Fruit fly (Drosophila melanogaster) whole organism, adult: ENCODE results near the gene CG9386.

Source experiments
- CG12768 ChIP-seq: fragments of 200-800 bp; sonication (Bioruptor generic); optimal IDR thresholded peaks from 2 replicates; lab custom pipeline; 2017; ENCODE audit warnings: missing biosample characterization, missing genetic modification characterization, mild to moderate bottlenecking, moderate library complexity, missing genetic modification reagents
- CG1620 ChIP-seq: fragments of 200-800 bp; sonication (Bioruptor generic); optimal IDR thresholded peaks from 2 replicates; lab custom pipeline; 2016; ENCODE audit warnings: missing biosample characterization, missing genetic modification characterization
- CG7045 ChIP-seq: fragments of 200-800 bp; sonication (Bioruptor generic); optimal IDR thresholded peaks from 2 replicates; lab custom pipeline; 2017; ENCODE audit warnings: missing biosample characterization, mild to moderate bottlenecking, missing genetic modification characterization
- CG7101 ChIP-seq: fragments of 200-800 bp; sonication (Bioruptor generic); optimal IDR thresholded peaks from 2 replicates; lab custom pipeline; 2018; ENCODE audit warnings: missing biosample characterization, mild to moderate bottlenecking, missing genetic modification characterization, moderate library complexity
- Hr96 ChIP-seq: fragments of 200-800 bp; sonication (Bioruptor generic); optimal IDR thresholded peaks from 2 replicates; lab custom pipeline; 2016; ENCODE audit warnings: missing biosample characterization, missing genetic modification characterization
- cic ChIP-seq: fragments of 200-800 bp; sonication (Bioruptor generic); optimal IDR thresholded peaks from 2 replicates; lab custom pipeline; 2017; ENCODE audit warnings: missing biosample characterization, mild to moderate bottlenecking, missing genetic modification characterization, moderate library complexity
- ovo ChIP-seq: fragments of 200-800 bp; sonication (Bioruptor generic); optimal IDR thresholded peaks from 2 replicates; lab custom pipeline; 2016; ENCODE audit warnings: missing biosample characterization, missing genetic modification characterization
- pad ChIP-seq: fragments of 200-800 bp; sonication (Bioruptor generic); optimal IDR thresholded peaks from 3 replicates; lab custom pipeline; 2017; ENCODE audit warnings: missing biosample characterization, missing genetic modification characterization, mild to moderate bottlenecking, moderate library complexity, missing genetic modification reagents
- tj ChIP-seq: fragments of 200-800 bp; sonication (Bioruptor generic); optimal IDR thresholded peaks from 3 replicates; lab custom pipeline; 2017; ENCODE audit warnings: missing biosample characterization, mild to moderate bottlenecking, missing genetic modification characterization, moderate library complexity
- toe ChIP-seq: fragments of 200-800 bp; sonication (Bioruptor generic); optimal IDR thresholded peaks from 2 replicates; lab custom pipeline; 2016; ENCODE audit warnings: missing biosample characterization, missing genetic modification characterization

dm6 chr3R:9570114-9570513, 14.9 kb upstream of the CG9386 start, which contains the start of gene CG16790:
- no peak for TF ChIP-seq CG7101 (tag; lab: Kevin White, UChicago)
- TF ChIP-seq ovo (GFP tag; lab: Kevin White, UChicago) = no peak
- TF ChIP-seq toe (GFP tag; lab: Kevin White, UChicago) = no peak
- TF ChIP-seq tj = no peak
- no peak for TF ChIP-seq CG7045 (GFP tag; lab: Kevin White, UChicago)
- TF ChIP-seq cic = no peak
- TF ChIP-seq CG1620 (GFP tag; lab: Kevin White, UChicago) = no peak
- no peak for TF ChIP-seq pad (GFP tag; lab: Kevin White, UChicago)
- no peak for TF ChIP-seq CG12768 (GFP tag; lab: Kevin White, UChicago)
- no peak for TF ChIP-seq Hr96 (GFP tag; lab: Kevin White, UChicago)
